Worm (Caenorhabditis elegans) whole organism, young adult: Measurements from ENCODE around the gene Y38A10A.11.

Experiments used
- B0035.1 ChIP-seq: sonication (generic microtip); optimal IDR thresholded peaks from 2 replicates; lab custom pipeline; 2016; ENCODE audit warnings: missing genetic modification characterization, mild to moderate bottlenecking, missing compliant biosample characterization, missing genotype, missing genetic modification reagents
- B0336.3 ChIP-seq: fragments of 200-800 bp; sonication (Bioruptor generic); IDR thresholded peaks from 2 replicates; pipeline ENCODE4 v1.3.6; 2022; ENCODE audit warnings: missing genetic modification characterization, missing compliant biosample characterization
- C06A6.2 ChIP-seq: fragments of 200-800 bp; sonication (Bioruptor generic); conservative IDR thresholded peaks from 2 replicates; pipeline ENCODE4 v1.3.6; 2022; ENCODE audit warnings: missing genetic modification characterization, missing compliant biosample characterization
- F39B2.1 ChIP-seq: fragments of 200-800 bp; sonication (Bioruptor generic); IDR thresholded peaks from 2 replicates; pipeline ENCODE4 v1.3.6; 2022; ENCODE audit warnings: missing genetic modification reagents, missing genetic modification characterization, missing compliant biosample characterization
- F57C9.4 ChIP-seq: sonication (generic microtip); optimal IDR thresholded peaks from 2 replicates; lab custom pipeline; 2017; ENCODE audit warnings: mild to moderate bottlenecking, missing genetic modification characterization, missing compliant biosample characterization
- T26A5.8 ChIP-seq: sonication (generic microtip); optimal IDR thresholded peaks from 2 replicates; lab custom pipeline; 2016; ENCODE audit warnings: missing genetic modification characterization, missing compliant biosample characterization
- Y67H2A.10 ChIP-seq: fragments of 200-800 bp; sonication (Bioruptor generic); conservative IDR thresholded peaks from 2 replicates; pipeline ENCODE4 v1.3.6; 2022; ENCODE audit warnings: missing genetic modification reagents, missing genetic modification characterization, missing compliant biosample characterization
- Y79H2A.3 ChIP-seq: fragments of 200-800 bp; sonication (Bioruptor generic); conservative IDR thresholded peaks from 2 replicates; pipeline ENCODE4 v1.3.6; 2022; ENCODE audit warnings: missing genetic modification reagents, missing genetic modification characterization, missing compliant biosample characterization
- ZK185.1 ChIP-seq: sonication (generic microtip); optimal IDR thresholded peaks from 2 replicates; lab custom pipeline; 2016; ENCODE audit warnings: mild to moderate bottlenecking, missing genetic modification characterization, missing compliant biosample characterization; ENCODE audit not compliant: poor library complexity, severe bottlenecking
- akir-1 ChIP-seq: fragments of 200-800 bp; sonication (Bioruptor generic); optimal IDR thresholded peaks from 2 replicates; lab custom pipeline; 2018; ENCODE audit warnings: mild to moderate bottlenecking, missing genetic modification characterization, moderate library complexity, missing compliant biosample characterization
- atf-7 ChIP-seq: sonication (generic microtip); optimal IDR thresholded peaks from 2 replicates; lab custom pipeline; 2017; ENCODE audit warnings: mild to moderate bottlenecking, missing genetic modification characterization, missing compliant biosample characterization
- athp-1 ChIP-seq: sonication (generic microtip); optimal IDR thresholded peaks from 2 replicates; lab custom pipeline; 2017; ENCODE audit warnings: mild to moderate bottlenecking, missing genetic modification characterization, missing compliant biosample characterization
- attf-3 ChIP-seq: fragments of 200-800 bp; sonication (Bioruptor generic); conservative IDR thresholded peaks from 2 replicates; pipeline ENCODE4 v1.3.6; 2022; ENCODE audit warnings: missing genetic modification reagents, missing genetic modification characterization, missing compliant biosample characterization
- attf-5 ChIP-seq: fragments of 200-800 bp; sonication (Bioruptor generic); optimal IDR thresholded peaks from 2 replicates; lab custom pipeline; 2018; ENCODE audit warnings: mild to moderate bottlenecking, missing genetic modification characterization, missing compliant biosample characterization
- bed-2 ChIP-seq: fragments of 200-800 bp; sonication (Bioruptor generic); IDR thresholded peaks from 2 replicates; pipeline ENCODE4 v1.3.6; 2022; ENCODE audit warnings: missing genetic modification reagents, missing genetic modification characterization, missing compliant biosample characterization
- cebp-1 ChIP-seq, 2 experiments: fragments of 200-800 bp in 1 of 2; sonication (Bioruptor generic) in 1 of 2; sonication (generic microtip) in 1 of 2; IDR thresholded peaks in 1 of 2; optimal IDR thresholded peaks in 1 of 2; 2 replicates each; pipeline versions ENCODE4 v1.3.6 to Lab custom; 2017 to 2022; ENCODE audit warnings: missing compliant biosample characterization in 2 of 2, missing genetic modification characterization in 2 of 2, mild to moderate bottlenecking in 1 of 2, missing genetic modification reagents in 1 of 2, moderate library complexity in 1 of 2
- cebp-2 ChIP-seq: fragments of 200-800 bp; sonication (Bioruptor generic); IDR thresholded peaks from 2 replicates; pipeline ENCODE4 v1.3.6; 2022; ENCODE audit warnings: missing genetic modification characterization, missing compliant biosample characterization
- ceh-100 ChIP-seq: fragments of 200-800 bp; sonication (Bioruptor generic); IDR thresholded peaks from 2 replicates; pipeline ENCODE4 v1.3.6; 2022; ENCODE audit warnings: missing genetic modification reagents, missing genetic modification characterization, missing compliant biosample characterization
- ceh-40 ChIP-seq: fragments of 200-800 bp; sonication (Bioruptor generic); IDR thresholded peaks from 2 replicates; pipeline ENCODE4 v1.3.6; 2022; ENCODE audit warnings: missing genetic modification characterization, missing compliant biosample characterization
- ceh-79 ChIP-seq: sonication (generic microtip); optimal IDR thresholded peaks from 2 replicates; lab custom pipeline; 2017; ENCODE audit warnings: mild to moderate bottlenecking, missing genetic modification characterization, missing compliant biosample characterization
- ceh-91 ChIP-seq: fragments of 200-800 bp; sonication (Bioruptor generic); IDR thresholded peaks from 2 replicates; pipeline ENCODE4 v1.3.6; 2022; ENCODE audit warnings: missing genetic modification reagents, missing genetic modification characterization, missing compliant biosample characterization
- chd-7 ChIP-seq: sonication (generic microtip); optimal IDR thresholded peaks from 2 replicates; lab custom pipeline; 2016; ENCODE audit warnings: mild to moderate bottlenecking, missing genetic modification characterization, moderate library complexity, missing compliant biosample characterization
- efl-1 ChIP-seq: fragments of 150-350 bp; optimal IDR thresholded peaks from 2 replicates; lab custom pipeline; 2014; ENCODE audit warnings: missing biosample characterization, missing genetic modification reagents, missing genetic modification characterization
- ekl-4 ChIP-seq: fragments of 200-800 bp; sonication (Bioruptor generic); IDR thresholded peaks from 2 replicates; pipeline ENCODE4 v1.3.6; 2022; ENCODE audit warnings: missing genetic modification reagents, missing genetic modification characterization, missing compliant biosample characterization
- fkh-3 ChIP-seq: sonication (generic microtip); optimal IDR thresholded peaks from 2 replicates; lab custom pipeline; 2016; ENCODE audit warnings: mild to moderate bottlenecking, missing genetic modification characterization, missing compliant biosample characterization
- hlh-12 ChIP-seq: sonication (generic microtip); optimal IDR thresholded peaks from 2 replicates; lab custom pipeline; 2016; ENCODE audit warnings: missing genetic modification characterization, missing compliant biosample characterization
- lag-1 ChIP-seq: fragments of 200-800 bp; sonication (Bioruptor generic); IDR thresholded peaks from 2 replicates; pipeline ENCODE4 v1.3.6; 2022; ENCODE audit warnings: missing genetic modification reagents, missing genetic modification characterization, missing compliant biosample characterization
- let-526 ChIP-seq: fragments of 200-800 bp; sonication (Bioruptor generic); IDR thresholded peaks from 2 replicates; pipeline ENCODE4 v1.3.6; 2022; ENCODE audit warnings: missing genetic modification reagents, missing genetic modification characterization, missing compliant biosample characterization
- lin-40 ChIP-seq: sonication (generic microtip); optimal IDR thresholded peaks from 2 replicates; lab custom pipeline; 2016; ENCODE audit warnings: missing genetic modification characterization, mild to moderate bottlenecking, missing compliant biosample characterization, missing genotype, missing genetic modification reagents
- lsl-1 ChIP-seq: fragments of 200-800 bp; sonication (Bioruptor generic); optimal IDR thresholded peaks from 2 replicates; lab custom pipeline; 2018; ENCODE audit warnings: mild to moderate bottlenecking, missing genetic modification characterization, moderate library complexity, missing compliant biosample characterization
- madf-3 ChIP-seq: fragments of 200-800 bp; sonication (Bioruptor generic); IDR thresholded peaks from 2 replicates; pipeline ENCODE4 v1.3.6; 2022; ENCODE audit warnings: missing genetic modification reagents, missing genetic modification characterization, missing compliant biosample characterization
- mxl-1 ChIP-seq: sonication (generic microtip); optimal IDR thresholded peaks from 2 replicates; lab custom pipeline; 2016; ENCODE audit warnings: missing genetic modification characterization, missing compliant biosample characterization
- nfya-2 ChIP-seq: fragments of 200-800 bp; sonication (Bioruptor generic); IDR thresholded peaks from 2 replicates; pipeline ENCODE4 v1.3.6; 2022; ENCODE audit warnings: missing genetic modification reagents, missing genetic modification characterization, missing compliant biosample characterization
- nfyb-1 ChIP-seq: fragments of 200-800 bp; sonication (Bioruptor generic); IDR thresholded peaks from 2 replicates; pipeline ENCODE4 v1.3.6; 2022; ENCODE audit warnings: missing genetic modification reagents, missing genetic modification characterization, missing compliant biosample characterization
- nhr-179 ChIP-seq: sonication (generic microtip); optimal IDR thresholded peaks from 2 replicates; lab custom pipeline; 2016; ENCODE audit warnings: mild to moderate bottlenecking, missing genetic modification characterization, missing compliant biosample characterization
- pha-4 ChIP-seq: fragments of 150-350 bp; sonication (generic microtip); optimal IDR thresholded peaks from 2 replicates; lab custom pipeline; 2014; ENCODE audit warnings: missing biosample characterization, missing genetic modification reagents, missing genetic modification characterization
- sdz-38 ChIP-seq: sonication (generic microtip); optimal IDR thresholded peaks from 2 replicates; lab custom pipeline; 2016; ENCODE audit warnings: missing genotype, missing genetic modification characterization, missing compliant biosample characterization
- sea-2 ChIP-seq: fragments of 200-800 bp; sonication (Bioruptor generic); IDR thresholded peaks from 2 replicates; pipeline ENCODE4 v1.3.6; 2022; ENCODE audit warnings: missing genetic modification characterization, missing compliant biosample characterization
- snpc-1.1 ChIP-seq: sonication (generic microtip); optimal IDR thresholded peaks from 2 replicates; lab custom pipeline; 2017; ENCODE audit warnings: missing genetic modification characterization, mild to moderate bottlenecking, missing compliant biosample characterization, antibody characterized with exemption, moderate library complexity, missing genotype, missing genetic modification reagents; ENCODE audit not compliant: insufficient read depth
- snpc-4 ChIP-seq, 5 experiments: fragments of 150-350 bp in 1 of 5; sonication (generic microtip) in 4 of 5; optimal IDR thresholded peaks; 2 replicates each; lab custom pipeline; 2014 to 2018; ENCODE audit warnings: missing genetic modification characterization in 5 of 5, missing biosample characterization in 3 of 5, antibody characterized with exemption in 2 of 5, mild to moderate bottlenecking in 2 of 5, missing compliant biosample characterization in 2 of 5, missing genotype in 2 of 5, moderate library complexity in 2 of 5, missing genetic modification reagents in 1 of 5
- tbx-9 ChIP-seq: sonication (generic microtip); optimal IDR thresholded peaks from 2 replicates; lab custom pipeline; 2016; ENCODE audit warnings: borderline replicate concordance, missing genetic modification characterization, inconsistent platforms, missing compliant biosample characterization
- tlf-1 ChIP-seq: fragments of 200-800 bp; sonication (Bioruptor generic); optimal IDR thresholded peaks from 2 replicates; lab custom pipeline; 2018; ENCODE audit warnings: mild to moderate bottlenecking, missing genetic modification characterization, missing compliant biosample characterization
- unc-130 ChIP-seq: sonication (generic microtip); optimal IDR thresholded peaks from 2 replicates; lab custom pipeline; 2016; ENCODE audit warnings: missing genetic modification reagents, missing genetic modification characterization, missing compliant biosample characterization
- unc-62 ChIP-seq: fragments of 150-350 bp; optimal IDR thresholded peaks from 2 replicates; lab custom pipeline; 2014; ENCODE audit warnings: missing biosample characterization, missing genetic modification reagents, missing genetic modification characterization
- xnd-1 ChIP-seq: sonication (generic microtip); optimal IDR thresholded peaks from 2 replicates; lab custom pipeline; 2016; ENCODE audit warnings: missing genotype, missing genetic modification reagents, missing genetic modification characterization, missing compliant biosample characterization
- zim-3 ChIP-seq: sonication (generic microtip); optimal IDR thresholded peaks from 2 replicates; lab custom pipeline; 2017; ENCODE audit warnings: mild to moderate bottlenecking, missing genetic modification characterization, moderate library complexity, missing compliant biosample characterization
- ztf-3 ChIP-seq: fragments of 200-800 bp; sonication (Bioruptor generic); optimal IDR thresholded peaks from 2 replicates; lab custom pipeline; 2018; ENCODE audit warnings: mild to moderate bottlenecking, missing genetic modification characterization, missing compliant biosample characterization

Y38A10A.11 gene

ce11 chrV:6117013-6117412, 13.7 kb upstream of the Y38A10A.11 start:
- no peak for TF ChIP-seq ztf-3 (GFP tag; lab: Kevin White, UChicago)
- TF ChIP-seq athp-1 (tag; lab: Kevin White, UChicago) = no peak
- TF ChIP-seq ceh-79 = no peak
- TF ChIP-seq mxl-1 (tag; lab: Kevin White, UChicago) = no peak
- no peak for TF ChIP-seq nhr-179 (tag; lab: Kevin White, UChicago)
- no peak for TF ChIP-seq madf-3 (GFP tag; lab: Robert Waterston, UW)
- no peak for TF ChIP-seq efl-1 (GFP tag; lab: Kevin White, UChicago)
- no peak for TF ChIP-seq cebp-2 (GFP tag; lab: Robert Waterston, UW)
- TF ChIP-seq C06A6.2 = no peak
- TF ChIP-seq ceh-91 (GFP tag; lab: Robert Waterston, UW) = no peak
- TF ChIP-seq snpc-4 (GFP tag; optimal IDR thresholded peaks at IDR 0.05; lab: Kevin White, UChicago) = no peak
- TF ChIP-seq snpc-4 (tag; optimal IDR thresholded peaks at IDR 0.05; lab: Kevin White, UChicago) = no peak
- no peak for TF ChIP-seq ekl-4
- TF ChIP-seq akir-1 (GFP tag; lab: Kevin White, UChicago) = no peak
- no peak for TF ChIP-seq T26A5.8 (tag; lab: Kevin White, UChicago)
- TF ChIP-seq unc-62 (GFP tag; lab: Kevin White, UChicago) = no peak

- TF ChIP-seq bed-2 (GFP tag; lab: Robert Waterston, UW) = no peak
- no peak for TF ChIP-seq B0035.1 (tag; lab: Kevin White, UChicago)
- no peak for TF ChIP-seq lsl-1 (GFP tag; lab: Kevin White, UChicago)
- no peak for TF ChIP-seq sdz-38 (tag; lab: Kevin White, UChicago)
- TF ChIP-seq lag-1 = no peak
- no peak for TF ChIP-seq let-526 (GFP tag; lab: Robert Waterston, UW)
- no peak for TF ChIP-seq chd-7 (tag; lab: Kevin White, UChicago)
- TF ChIP-seq zim-3 (tag; lab: Kevin White, UChicago) = no peak
- TF ChIP-seq ceh-100 (GFP tag; lab: Robert Waterston, UW) = no peak
- no peak for TF ChIP-seq fkh-3
- no peak for TF ChIP-seq tbx-9 (tag; lab: Kevin White, UChicago)
- TF ChIP-seq Y67H2A.10 (GFP tag; lab: Robert Waterston, UW) = no peak
- TF ChIP-seq ekl-4 = no peak
- TF ChIP-seq pha-4 = no peak
- TF ChIP-seq F39B2.1 (GFP tag; lab: Robert Waterston, UW) = no peak
- TF ChIP-seq ztf-3 (GFP tag; lab: Kevin White, UChicago) = no peak
- no peak for TF ChIP-seq B0336.3 (GFP tag; lab: Robert Waterston, UW)
- no peak for TF ChIP-seq C06A6.2
- TF ChIP-seq ZK185.1 (tag; lab: Kevin White, UChicago) = no peak
- TF ChIP-seq, all 124 proteins: peak for 0
Observed at ce11 chrV:6112823-6113222, 9.5 kb upstream of the Y38A10A.11 start, which contains the start of gene F17A9.5. F17A9.5 (minus strand) TSS chrV:6112997.

- no peak for TF ChIP-seq ceh-40 (GFP tag; lab: Robert Waterston, UW)
- TF ChIP-seq nfyb-1 (GFP tag; lab: Robert Waterston, UW) = peak; percentile 64
- peak; percentile 41 for TF ChIP-seq attf-5 (GFP tag; lab: Kevin White, UChicago)
- peak; percentile 13 for TF ChIP-seq lin-40
- TF ChIP-seq sea-2 (GFP tag; lab: Robert Waterston, UW) = no peak
- TF ChIP-seq F57C9.4 (tag; lab: Kevin White, UChicago) = no peak
- TF ChIP-seq C06A6.2 = no peak
- TF ChIP-seq nfya-2 (GFP tag; lab: Robert Waterston, UW) = no peak
- no peak for TF ChIP-seq tlf-1 (GFP tag; lab: Kevin White, UChicago)
- no peak for TF ChIP-seq Y79H2A.3 (GFP tag; lab: Robert Waterston, UW)
- TF ChIP-seq unc-130 (GFP tag; lab: Kevin White, UChicago) = no peak
- no peak for TF ChIP-seq hlh-12
- peak; percentile 52 for TF ChIP-seq atf-7
- no peak for TF ChIP-seq attf-3
- no peak for TF ChIP-seq snpc-1.1 (tag; lab: Kevin White, UChicago)
- TF ChIP-seq cebp-1 (GFP tag; IDR thresholded peaks at IDR 0.05; lab: Robert Waterston, UW) = no peak
- peak; percentile 69 for TF ChIP-seq cebp-1 (tag; optimal IDR thresholded peaks at IDR 0.05; lab: Kevin White, UChicago)
- TF ChIP-seq xnd-1 = no peak
Observed at ce11 chrV:6110533-6110932, 7.2 kb upstream of the Y38A10A.11 start, which contains the start of gene F17A9.4. F17A9.4 (minus strand) TSS chrV:6110629.
